Fruit fly (Drosophila melanogaster) S2 (cell line): ENCODE results near the gene natalisin.

Experiments used
- CG8478 ChIP-seq: fragments of >200 bp; optimal IDR thresholded peaks from 2 replicates; lab custom pipeline; 2018
- CTCF ChIP-seq, 2 experiments: fragments of >200 bp; optimal IDR thresholded peaks; 2 replicates each; lab custom pipeline; 2018

The natalisin gene

DNA sequence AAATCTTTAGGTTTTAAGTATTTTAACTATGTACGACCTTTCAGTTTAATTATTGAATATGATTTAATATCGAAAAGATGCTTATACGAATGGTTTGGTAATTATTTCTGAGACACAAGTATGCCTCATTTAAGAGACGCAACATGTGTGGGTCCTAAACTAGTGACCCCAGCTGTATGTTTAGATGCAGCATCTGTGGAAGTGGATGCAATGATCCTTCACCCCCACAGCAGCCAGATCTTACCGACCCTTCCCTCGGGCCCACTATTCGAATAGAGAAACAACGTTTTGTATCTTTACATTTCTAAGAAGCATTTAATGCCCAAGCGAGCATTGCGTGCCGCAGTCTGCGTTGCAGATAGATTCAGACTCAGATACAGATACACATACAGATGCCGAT is 39.5 kb downstream of the natalisin start:
- TF ChIP-seq CG8478 (lab: Kevin White, UChicago) (no peak), CTCF (optimal IDR thresholded peaks at IDR 0.05; lab: Kevin White, UChicago) (no peak)

- TF ChIP-seq CTCF (optimal IDR thresholded peaks at IDR 0.05; lab: Kevin White, UChicago), result no peak
- TF ChIP-seq CG8478 (lab: Kevin White, UChicago), result no peak
These were observed 40.1 kb downstream of the natalisin start for dm6 chr3R:14458448-14458847.

- no peak for TF ChIP-seq CTCF (optimal IDR thresholded peaks at IDR 0.05; lab: Kevin White, UChicago)
- no peak for TF ChIP-seq CG8478 (lab: Kevin White, UChicago)
These were observed 41.9 kb downstream of the natalisin start for dm6 chr3R:14460305-14460704.

dm6 chr3R:14462341-14462740 is 43.9 kb downstream of the natalisin start:
- no peak for TF ChIP-seq CTCF (optimal IDR thresholded peaks at IDR 0.05; lab: Kevin White, UChicago)

dm6 chr3R:14462876-14463397 is 44.5 kb downstream of the natalisin start:
- TF ChIP-seq CTCF (optimal IDR thresholded peaks at IDR 0.05; lab: Kevin White, UChicago) (no peak), CG8478 (lab: Kevin White, UChicago) (no peak)

DNA sequence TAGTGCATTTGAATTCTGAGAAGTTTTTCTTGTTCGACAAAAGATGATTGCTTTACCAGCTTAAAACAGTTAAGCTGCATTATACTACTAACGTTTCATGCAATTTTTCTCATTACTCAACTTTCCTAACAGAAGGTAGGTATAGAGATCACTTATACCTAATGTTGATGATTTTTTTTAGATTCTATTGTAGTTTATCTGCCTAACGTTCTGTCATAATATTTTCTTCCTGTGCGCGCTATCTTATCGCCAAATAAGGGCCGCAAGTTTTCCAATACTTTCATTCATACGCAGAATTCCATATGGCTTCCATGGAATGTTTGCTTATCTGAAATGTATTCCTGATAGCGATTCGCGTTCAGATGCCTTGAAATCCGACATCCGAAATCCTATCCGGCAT is 46.0 kb downstream of the natalisin start:
- TF ChIP-seq CTCF (optimal IDR thresholded peaks at IDR 0.05; lab: Kevin White, UChicago) (no peak), CG8478 (lab: Kevin White, UChicago) (no peak)

dm6 chr3R:14465183-14465582 is 46.8 kb downstream of the natalisin start:
- TF ChIP-seq CG8478 (lab: Kevin White, UChicago) (no peak), CTCF (optimal IDR thresholded peaks at IDR 0.05; lab: Kevin White, UChicago) (no peak)

DNA sequence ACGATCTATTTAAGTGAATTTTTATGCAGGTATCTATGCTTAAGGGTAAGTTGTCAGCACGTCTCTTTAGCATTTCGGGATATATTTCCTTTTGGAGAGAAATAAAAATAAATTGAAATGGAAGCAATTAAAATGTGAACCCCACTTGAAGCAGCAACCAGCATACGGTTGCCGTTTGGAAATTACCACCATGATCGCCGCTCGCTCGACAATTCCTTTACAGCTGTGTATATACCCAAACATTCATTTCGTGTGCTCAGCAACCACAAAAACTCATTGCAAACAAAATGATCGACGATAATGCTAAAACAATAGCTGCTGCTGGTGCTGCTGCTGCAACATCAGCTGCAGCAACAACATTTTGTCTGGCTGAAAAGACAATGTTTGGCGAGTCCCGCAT is 47.9 kb downstream of the natalisin start:
- TF ChIP-seq CTCF (optimal IDR thresholded peaks at IDR 0.05; lab: Kevin White, UChicago) (no peak), CG8478 (lab: Kevin White, UChicago) (no peak)

- TF ChIP-seq CTCF (optimal IDR thresholded peaks at IDR 0.05; lab: Kevin White, UChicago) (no peak), CG8478 (lab: Kevin White, UChicago) (no peak)
These were observed 48.9 kb downstream of the natalisin start for dm6 chr3R:14467231-14467846.

DNA sequence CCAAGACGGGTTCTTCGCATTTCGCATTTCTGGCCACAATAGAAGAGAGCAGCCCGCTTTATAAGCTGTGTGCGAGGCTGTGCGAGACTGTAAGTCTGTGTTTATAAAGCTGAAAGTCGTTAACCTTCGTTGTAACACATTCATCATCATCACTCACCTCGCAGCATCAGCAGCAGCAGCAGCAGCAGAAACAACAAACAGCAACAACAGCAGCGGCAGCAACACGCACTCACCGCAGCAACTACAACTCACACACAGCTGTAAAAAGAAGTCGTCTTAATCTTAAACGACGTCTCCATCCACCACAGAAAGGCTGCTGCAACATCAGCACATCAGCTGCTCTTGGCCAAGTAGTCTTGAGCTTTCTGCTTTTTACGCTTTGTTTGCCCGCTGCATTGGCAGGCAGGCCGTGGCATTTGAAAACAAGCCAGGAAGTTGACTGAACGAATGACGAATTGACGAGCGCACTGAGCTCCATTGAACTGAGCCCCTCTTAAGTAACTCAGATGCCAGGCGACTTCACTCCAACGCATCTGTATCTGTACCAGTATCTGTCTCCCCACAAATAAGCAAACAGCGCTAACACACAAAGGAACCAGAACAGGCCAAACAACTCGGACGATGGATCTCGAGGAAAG is 50.4 kb downstream of the natalisin start:
- TF ChIP-seq CG8478 (lab: Kevin White, UChicago) (no peak), CTCF (optimal IDR thresholded peaks at IDR 0.05; lab: Kevin White, UChicago) (no peak)

DNA sequence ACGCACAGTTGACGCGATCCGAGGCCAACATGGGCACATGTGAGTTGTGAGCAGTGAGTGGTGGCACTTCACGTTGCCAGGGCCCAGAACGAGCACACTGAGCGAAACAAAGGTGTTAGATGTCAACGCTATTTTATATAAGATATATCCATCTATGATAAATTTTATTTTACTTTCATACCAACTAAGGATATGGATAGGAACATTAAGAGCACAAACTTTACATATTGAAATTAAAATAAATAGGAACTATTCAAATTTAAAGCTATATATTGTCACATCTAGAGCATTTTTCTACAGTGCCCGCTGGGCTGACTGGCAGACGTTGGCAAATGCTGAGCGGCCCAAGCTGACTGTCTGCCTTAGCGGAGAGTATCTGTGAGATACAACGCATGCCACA is 51.3 kb downstream of the natalisin start:
- TF ChIP-seq CTCF (optimal IDR thresholded peaks at IDR 0.05; lab: Kevin White, UChicago), result no peak
- TF ChIP-seq CG8478 (lab: Kevin White, UChicago), result no peak

dm6 chr3R:14470630-14471029 is 52.2 kb downstream of the natalisin start:
- TF ChIP-seq CG8478 (lab: Kevin White, UChicago), result no peak
- no peak for TF ChIP-seq CTCF (optimal IDR thresholded peaks at IDR 0.05; lab: Kevin White, UChicago)

DNA sequence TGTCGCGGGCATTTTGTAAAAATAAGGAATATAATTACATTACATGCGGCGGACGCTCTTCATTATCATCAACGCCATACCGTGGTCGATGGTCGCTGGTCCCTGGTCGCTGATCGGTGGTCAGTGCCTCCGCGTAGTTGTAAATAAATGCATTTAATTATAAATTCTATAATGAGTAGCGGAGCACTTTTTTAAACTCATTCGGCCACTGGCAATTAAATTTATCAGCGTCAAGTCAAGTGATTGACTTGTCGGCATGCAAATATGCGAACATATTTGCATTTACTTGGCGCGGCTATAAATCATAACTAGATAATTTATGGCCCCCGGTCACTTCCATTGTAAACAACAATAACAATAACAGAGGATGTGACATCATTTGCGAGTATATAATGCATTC is 53.0 kb downstream of the natalisin start:
- no peak for TF ChIP-seq CG8478 (lab: Kevin White, UChicago)
- no peak for TF ChIP-seq CTCF (optimal IDR thresholded peaks at IDR 0.05; lab: Kevin White, UChicago)
